Worm (Caenorhabditis elegans) whole organism, L4 larva: ENCODE data around the gene pqn-25.

Source experiments
- F26F4.8 ChIP-seq: fragments of 200-800 bp; sonication (Bioruptor generic); conservative IDR thresholded peaks from 2 replicates; pipeline ENCODE4 v1.3.6; 2022; ENCODE audit warnings: missing genetic modification characterization, missing compliant biosample characterization
- F49E8.2 ChIP-seq: sonication (generic microtip); optimal IDR thresholded peaks from 2 replicates; lab custom pipeline; 2016; ENCODE audit warnings: missing compliant biosample characterization, mild to moderate bottlenecking, missing genetic modification characterization, borderline replicate concordance
- T20F7.1 ChIP-seq: fragments of 200-800 bp; sonication (Bioruptor generic); optimal IDR thresholded peaks from 2 replicates; lab custom pipeline; 2018; ENCODE audit warnings: mild to moderate bottlenecking, missing genetic modification characterization, missing compliant biosample characterization
- T26A8.4 ChIP-seq: fragments of 200-800 bp; sonication (Bioruptor generic); IDR thresholded peaks from 2 replicates; pipeline ENCODE4 v1.3.6; 2022; ENCODE audit warnings: missing genetic modification characterization, missing compliant biosample characterization
- Y48G9A.11 ChIP-seq: fragments of 200-800 bp; sonication (Bioruptor generic); IDR thresholded peaks from 2 replicates; pipeline ENCODE4 v1.3.6; 2022; ENCODE audit warnings: missing genetic modification reagents, missing genetic modification characterization, missing compliant biosample characterization
- Y75B8A.6 ChIP-seq: fragments of 200-800 bp; sonication (Bioruptor generic); IDR thresholded peaks from 2 replicates; pipeline ENCODE4 v1.3.6; 2022; ENCODE audit warnings: missing genetic modification reagents, missing genetic modification characterization, missing compliant biosample characterization
- ZK546.5 ChIP-seq, 2 experiments: sonication (generic microtip); optimal IDR thresholded peaks; 2 replicates each; lab custom pipeline; 2017; ENCODE audit warnings: missing biosample characterization in 2 of 2, missing genetic modification characterization in 2 of 2
- aha-1 ChIP-seq: fragments of 150-350 bp; peaks from one replicate; lab custom pipeline; 2014; ENCODE audit warnings: missing biosample characterization, missing genetic modification characterization
- ama-1 ChIP-seq: fragments of 150-350 bp; optimal IDR thresholded peaks from 2 replicates; lab custom pipeline; 2014; ENCODE audit warnings: inconsistent platforms, mixed read lengths
- arid-1 ChIP-seq: fragments of 200-800 bp; sonication (Bioruptor generic); conservative IDR thresholded peaks from 2 replicates; pipeline ENCODE4 v1.3.6; 2022; ENCODE audit warnings: missing genetic modification reagents, missing genetic modification characterization, missing compliant biosample characterization
- attf-4 ChIP-seq: sonication (generic microtip); optimal IDR thresholded peaks from 3 replicates; lab custom pipeline; 2017; ENCODE audit warnings: missing biosample characterization, missing genetic modification characterization
- ces-1 ChIP-seq: fragments of 150-350 bp; sonication (generic microtip); optimal IDR thresholded peaks from 4 replicates; lab custom pipeline; 2014; ENCODE audit warnings: missing biosample characterization, missing genetic modification reagents, missing genetic modification characterization
- daf-12 ChIP-seq: fragments of 150-350 bp; optimal IDR thresholded peaks from 2 replicates; lab custom pipeline; 2014; ENCODE audit warnings: missing biosample characterization, missing genetic modification reagents, missing genetic modification characterization
- dmd-8 ChIP-seq: fragments of 200-800 bp; sonication (Bioruptor generic); IDR thresholded peaks from 2 replicates; pipeline ENCODE4 v1.3.6; 2022; ENCODE audit warnings: missing genetic modification characterization, missing compliant biosample characterization
- dpl-1 ChIP-seq: fragments of 150-350 bp; optimal IDR thresholded peaks from 2 replicates; lab custom pipeline; 2014; ENCODE audit warnings: missing biosample characterization, missing genetic modification reagents, missing genetic modification characterization
- dve-1 ChIP-seq: sonication (generic microtip); optimal IDR thresholded peaks from 2 replicates; lab custom pipeline; 2017; ENCODE audit warnings: antibody characterized with exemption, mild to moderate bottlenecking, missing genetic modification characterization, missing compliant biosample characterization; ENCODE audit not compliant: insufficient read depth
- egl-27 ChIP-seq: sonication (generic microtip); optimal IDR thresholded peaks from 3 replicates; lab custom pipeline; 2017; ENCODE audit warnings: missing biosample characterization, missing genetic modification reagents, missing genetic modification characterization
- egl-43 ChIP-seq: fragments of 200-800 bp; sonication (Bioruptor generic); IDR thresholded peaks from 2 replicates; pipeline ENCODE4 v1.3.6; 2022; ENCODE audit warnings: missing genetic modification reagents, missing genetic modification characterization, missing compliant biosample characterization
- fos-1 ChIP-seq: fragments of 150-350 bp; optimal IDR thresholded peaks from 2 replicates; lab custom pipeline; 2014; ENCODE audit warnings: missing biosample characterization, missing genetic modification characterization
- jun-1 ChIP-seq: fragments of 150-350 bp; optimal IDR thresholded peaks from 2 replicates; lab custom pipeline; 2014; ENCODE audit warnings: missing biosample characterization, missing genetic modification reagents, missing genetic modification characterization
- lim-7 ChIP-seq: fragments of 200-800 bp; sonication (Bioruptor generic); IDR thresholded peaks from 2 replicates; pipeline ENCODE4 v1.3.6; 2022; ENCODE audit warnings: missing genetic modification characterization, missing compliant biosample characterization
- lin-15B ChIP-seq: fragments of 150-350 bp; sonication (generic microtip); optimal IDR thresholded peaks from 3 replicates; lab custom pipeline; 2014; ENCODE audit warnings: missing biosample characterization, missing genetic modification characterization
- lin-38 ChIP-seq: fragments of 200-800 bp; sonication (Bioruptor generic); IDR thresholded peaks from 2 replicates; pipeline ENCODE4 v1.3.6; 2022; ENCODE audit warnings: missing genetic modification reagents, missing genetic modification characterization, missing compliant biosample characterization
- lsy-2 ChIP-seq, 2 experiments: fragments of 150-350 bp in 1 of 2; sonication (generic microtip) in 1 of 2; optimal IDR thresholded peaks; 2 replicates each; lab custom pipeline; 2014 to 2017; ENCODE audit warnings: missing biosample characterization in 2 of 2, missing genetic modification characterization in 2 of 2
- madf-9 ChIP-seq: fragments of 200-800 bp; sonication (Bioruptor generic); conservative IDR thresholded peaks from 2 replicates; pipeline ENCODE4 v1.3.6; 2022; ENCODE audit warnings: missing genetic modification reagents, missing genetic modification characterization, missing compliant biosample characterization
- mdt-29 ChIP-seq: fragments of 200-800 bp; sonication (Bioruptor generic); IDR thresholded peaks from 2 replicates; pipeline ENCODE4 v1.3.6; 2022; ENCODE audit warnings: missing genetic modification reagents, missing genetic modification characterization, missing compliant biosample characterization
- mxl-2 ChIP-seq: fragments of 200-800 bp; sonication (Bioruptor generic); conservative IDR thresholded peaks from 2 replicates; pipeline ENCODE4 v1.3.6; 2022; ENCODE audit warnings: missing genetic modification reagents, missing genetic modification characterization, missing compliant biosample characterization
- mxl-3 ChIP-seq: fragments of 200-800 bp; sonication (Bioruptor generic); optimal IDR thresholded peaks from 2 replicates; lab custom pipeline; 2018; ENCODE audit warnings: mild to moderate bottlenecking, missing genetic modification characterization, missing compliant biosample characterization
- nhr-102 ChIP-seq: sonication (generic microtip); optimal IDR thresholded peaks from 2 replicates; lab custom pipeline; 2016; ENCODE audit warnings: mild to moderate bottlenecking, missing genetic modification characterization, moderate library complexity, missing compliant biosample characterization
- nhr-28 ChIP-seq: fragments of 150-350 bp; optimal IDR thresholded peaks from 2 replicates; lab custom pipeline; 2014; ENCODE audit warnings: missing biosample characterization, missing genetic modification characterization
- nhr-41 ChIP-seq: fragments of 200-800 bp; sonication (Bioruptor generic); IDR thresholded peaks from 2 replicates; pipeline ENCODE4 v1.3.6; 2022; ENCODE audit warnings: missing genetic modification reagents, missing genetic modification characterization, missing compliant biosample characterization
- nhr-42 ChIP-seq: fragments of 200-800 bp; sonication (Bioruptor generic); IDR thresholded peaks from 2 replicates; pipeline ENCODE4 v1.3.6; 2022; ENCODE audit warnings: missing genetic modification characterization, missing compliant biosample characterization
- nhr-48 ChIP-seq: sonication (generic microtip); optimal IDR thresholded peaks from 2 replicates; lab custom pipeline; 2016; ENCODE audit warnings: mild to moderate bottlenecking, missing genetic modification characterization, missing compliant biosample characterization
- nhr-76 ChIP-seq: fragments of 150-350 bp; optimal IDR thresholded peaks from 2 replicates; lab custom pipeline; 2014; ENCODE audit warnings: missing biosample characterization, missing genetic modification characterization
- pha-4 ChIP-seq, 2 experiments: fragments of 150-350 bp in 1 of 2; fragments of 200-800 bp in 1 of 2; sonication (Bioruptor generic) in 1 of 2; IDR thresholded peaks in 1 of 2; optimal IDR thresholded peaks in 1 of 2; 2 replicates each; pipeline versions ENCODE4 v1.3.6 to Lab custom; 2014 to 2022; ENCODE audit warnings: missing genetic modification characterization in 2 of 2, missing genetic modification reagents in 2 of 2, missing biosample characterization in 1 of 2, missing compliant biosample characterization in 1 of 2
- php-3 ChIP-seq: fragments of 200-800 bp; sonication (Bioruptor generic); IDR thresholded peaks from 2 replicates; pipeline ENCODE4 v1.3.6; 2022; ENCODE audit warnings: missing genetic modification reagents, missing genetic modification characterization, missing compliant biosample characterization
- saeg-2 ChIP-seq: fragments of 200-800 bp; sonication (Bioruptor generic); IDR thresholded peaks from 2 replicates; pipeline ENCODE4 v1.3.6; 2022; ENCODE audit warnings: missing genetic modification reagents, missing genetic modification characterization, missing compliant biosample characterization
- sdz-12 ChIP-seq: fragments of 200-800 bp; sonication (Bioruptor generic); optimal IDR thresholded peaks from 2 replicates; lab custom pipeline; 2018; ENCODE audit warnings: mild to moderate bottlenecking, missing genetic modification characterization, missing compliant biosample characterization
- spr-1 ChIP-seq: sonication (generic microtip); optimal IDR thresholded peaks from 2 replicates; lab custom pipeline; 2016; ENCODE audit warnings: mild to moderate bottlenecking, missing genetic modification characterization, missing compliant biosample characterization
- spr-3 ChIP-seq: fragments of 200-800 bp; sonication (Bioruptor generic); optimal IDR thresholded peaks from 2 replicates; lab custom pipeline; 2018; ENCODE audit warnings: mild to moderate bottlenecking, missing genetic modification characterization, missing compliant biosample characterization
- tag-97 ChIP-seq: fragments of 200-800 bp; sonication (Bioruptor generic); IDR thresholded peaks from 2 replicates; pipeline ENCODE4 v1.3.6; 2022; ENCODE audit warnings: missing genetic modification characterization, missing compliant biosample characterization
- tra-1 ChIP-seq: fragments of 200-800 bp; sonication (Bioruptor generic); IDR thresholded peaks from 2 replicates; pipeline ENCODE4 v1.3.6; 2022; ENCODE audit warnings: missing genetic modification reagents, missing genetic modification characterization, missing compliant biosample characterization
- zag-1 ChIP-seq: fragments of 150-350 bp; optimal IDR thresholded peaks from 2 replicates; lab custom pipeline; 2014; ENCODE audit warnings: missing biosample characterization, missing genetic modification characterization
- ztf-11 ChIP-seq: fragments of 150-350 bp; optimal IDR thresholded peaks from 2 replicates; lab custom pipeline; 2014; ENCODE audit warnings: missing biosample characterization, missing genetic modification characterization

pqn-25 gene

ce11 chrIII:5512502-5512901, at the start of gene pqn-25:
TSS of gene pqn-25 (minus strand) at chrIII:5512602.
- TF ChIP-seq saeg-2 (GFP tag; lab: Robert Waterston, UW), result no peak
- TF ChIP-seq mxl-2 (GFP tag; lab: Robert Waterston, UW), result no peak
- TF ChIP-seq attf-4 (tag; lab: Kevin White, UChicago), result no peak
- no peak for TF ChIP-seq Y75B8A.6
- no peak for TF ChIP-seq T26A8.4 (GFP tag; lab: Robert Waterston, UW)

- TF ChIP-seq jun-1 (tag; lab: Kevin White, UChicago) (no peak), lin-38 (GFP tag; lab: Robert Waterston, UW) (peak; percentile 50), Y75B8A.6 (peak; percentile 16; the same call in 1 of the 2 replicates), nhr-42 (GFP tag; lab: Robert Waterston, UW) (no peak), dmd-8 (0 out of 2 replicates have a peak, but pooled peaks have one; percentile 51), egl-27 (tag; lab: Kevin White, UChicago) (no peak), tra-1 (GFP tag; lab: Robert Waterston, UW) (peak; percentile 23; the same call in 1 of the 2 replicates), egl-43 (GFP tag; lab: Robert Waterston, UW) (peak; percentile 54; the same call in 1 of the 2 replicates), arid-1 (GFP tag; lab: Robert Waterston, UW) (peak; percentile 69; the same call in 1 of the 2 replicates), lsy-2 (tag; optimal IDR thresholded peaks at IDR 0.05; lab: Kevin White, UChicago) (no peak), F26F4.8 (GFP tag; lab: Robert Waterston, UW) (no peak), php-3 (GFP tag; lab: Robert Waterston, UW) (peak; percentile 44; the same call in 1 of the 2 replicates), mdt-29 (GFP tag; lab: Robert Waterston, UW) (peak; percentile 49; the same call in 1 of the 2 replicates), nhr-102 (tag; lab: Kevin White, UChicago) (peak; percentile 9), T26A8.4 (GFP tag; lab: Robert Waterston, UW) (peak; percentile 52; the same call in 1 of the 2 replicates), pha-4 (GFP tag; IDR thresholded peaks at IDR 0.05; lab: Robert Waterston, UW) (peak; percentile 47; the same call in 1 of the 2 replicates), pha-4 (tag; optimal IDR thresholded peaks at IDR 0.05; lab: Kevin White, UChicago) (no peak), mxl-2 (GFP tag; lab: Robert Waterston, UW) (no peak), spr-3 (GFP tag; lab: Kevin White, UChicago) (no peak), nhr-76 (tag; lab: Kevin White, UChicago) (no peak), T20F7.1 (no peak), ama-1 (lab: Kevin White, UChicago) (peak; percentile 33), madf-9 (GFP tag; lab: Robert Waterston, UW) (no peak), aha-1 (tag; lab: Kevin White, UChicago) (peak; percentile 66), Y48G9A.11 (GFP tag; lab: Robert Waterston, UW) (peak; percentile 19; the same call in 1 of the 2 replicates), lim-7 (GFP tag; lab: Robert Waterston, UW) (peak; percentile 18; the same call in 1 of the 2 replicates), ztf-11 (tag; lab: Kevin White, UChicago) (no peak), spr-1 (tag; lab: Kevin White, UChicago) (peak; percentile 24)
Observed at ce11 chrIII:5557246-5557819, 44.9 kb upstream of the pqn-25 start, which contains the start of gene rpc-2. TSS of gene rpc-2 (plus strand) at chrIII:5557365.

- TF ChIP-seq ZK546.5 (tag; optimal IDR thresholded peaks at IDR 0.05; lab: Kevin White, UChicago), result no peak
- peak; percentile 27 for TF ChIP-seq nhr-28 (tag; lab: Kevin White, UChicago)
- TF ChIP-seq nhr-41 (GFP tag; lab: Robert Waterston, UW), result no peak
- TF ChIP-seq dmd-8, result no peak
- no peak for TF ChIP-seq egl-27 (tag; lab: Kevin White, UChicago)
- TF ChIP-seq ama-1 (lab: Kevin White, UChicago), result no peak
- TF ChIP-seq nhr-76 (tag; lab: Kevin White, UChicago), result no peak
- peak; percentile 82 for TF ChIP-seq ces-1 (GFP tag; lab: Kevin White, UChicago)
- peak; percentile 76 for TF ChIP-seq dpl-1
- TF ChIP-seq zag-1 (tag; lab: Kevin White, UChicago), result no peak
- no peak for TF ChIP-seq daf-12
- TF ChIP-seq nhr-48 (tag; lab: Kevin White, UChicago), result peak; percentile 69
- no peak for TF ChIP-seq fos-1
- no peak for TF ChIP-seq F49E8.2 (tag; lab: Kevin White, UChicago)
- no peak for TF ChIP-seq sdz-12 (GFP tag; lab: Kevin White, UChicago)
- 0 out of 2 replicates have a peak, but pooled peaks have one; percentile 46 for TF ChIP-seq nhr-42 (GFP tag; lab: Robert Waterston, UW)
- peak; percentile 79 for TF ChIP-seq dve-1 (tag; lab: Kevin White, UChicago)
- peak; percentile 79 for TF ChIP-seq lin-38 (GFP tag; lab: Robert Waterston, UW)
- TF ChIP-seq mxl-3 (GFP tag; lab: Kevin White, UChicago), result no peak
- no peak for TF ChIP-seq lin-15B (tag; lab: Kevin White, UChicago)
- TF ChIP-seq saeg-2 (GFP tag; lab: Robert Waterston, UW), result no peak
- TF ChIP-seq tag-97 (GFP tag; lab: Robert Waterston, UW), result no peak
Observed at ce11 chrIII:5554884-5555500, 42.6 kb upstream of the pqn-25 start, which contains the start of the genes nmad-1 and hach-1. TSS of gene nmad-1 (minus strand) at chrIII:5554934. TSS of gene hach-1 (plus strand) at chrIII:5555450.
